Fruit fly (Drosophila melanogaster): ENCODE results near the gene CG11279.

dm6 chr3L:13022160-13022853, 24.5 kb upstream of the CG11279 start, which contains the start of gene Adk2:
- no peak for TF ChIP-seq toe (GFP tag; optimal IDR thresholded peaks at IDR 0.05)
- TF ChIP-seq CG11617 (GFP tag; optimal IDR thresholded peaks at IDR 0.05): no peak
- TF ChIP-seq bab1 (GFP tag; optimal IDR thresholded peaks at IDR 0.05): peak; percentile 5
- TF ChIP-seq CG1620 (GFP tag; optimal IDR thresholded peaks at IDR 0.05): no peak
- no peak for TF ChIP-seq Clk (GFP tag; optimal IDR thresholded peaks at IDR 0.05)
- TF ChIP-seq ovo (GFP tag; optimal IDR thresholded peaks at IDR 0.05): no peak
- TF ChIP-seq CG7045 (GFP tag; optimal IDR thresholded peaks at IDR 0.05): no peak
- TF ChIP-seq cic (GFP tag; optimal IDR thresholded peaks at IDR 0.05): peak; percentile 95
- TF ChIP-seq kay (GFP tag; ENCODE audit: borderline replicate concordance): no peak
- no peak for TF ChIP-seq Hr96 (GFP tag; optimal IDR thresholded peaks at IDR 0.05)
- TF ChIP-seq Mnt (GFP tag; optimal IDR thresholded peaks at IDR 0.05): peak; percentile 94

All from whole organism, adult.